Fruit fly (Drosophila melanogaster) whole organism, prepupa: ENCODE results near the gene CG5122.

Experiments
- CG10631 ChIP-seq: fragments of 200-800 bp; sonication (Bioruptor generic); optimal IDR thresholded peaks from 2 replicates; lab custom pipeline; 2016; ENCODE audit warnings: missing biosample characterization, missing genetic modification characterization
- CG11902 ChIP-seq: fragments of 200-800 bp; sonication (Bioruptor generic); optimal IDR thresholded peaks from 3 replicates; lab custom pipeline; 2016; ENCODE audit warnings: missing biosample characterization, missing genetic modification characterization
- CG1621 ChIP-seq: fragments of 200-800 bp; sonication (Bioruptor generic); optimal IDR thresholded peaks from 3 replicates; lab custom pipeline; 2018; ENCODE audit warnings: missing biosample characterization, mild to moderate bottlenecking, missing genetic modification characterization
- CG16779 ChIP-seq: fragments of 200-800 bp; sonication (Bioruptor generic); optimal IDR thresholded peaks from 3 replicates; lab custom pipeline; 2017; ENCODE audit warnings: missing biosample characterization, mild to moderate bottlenecking, missing genetic modification characterization
- CG3032 ChIP-seq: fragments of 200-800 bp; optimal IDR thresholded peaks from 2 replicates; lab custom pipeline; 2019; ENCODE audit warnings: missing biosample characterization, mild to moderate bottlenecking, missing genetic modification characterization, moderate library complexity
- CG31627 ChIP-seq: fragments of 200-800 bp; sonication (Bioruptor generic); optimal IDR thresholded peaks from 3 replicates; lab custom pipeline; 2016; ENCODE audit warnings: missing biosample characterization, missing genetic modification characterization
- CG32006 ChIP-seq: fragments of 200-800 bp; sonication (Bioruptor generic); optimal IDR thresholded peaks from 3 replicates; lab custom pipeline; 2017; ENCODE audit warnings: missing biosample characterization, mild to moderate bottlenecking, missing genetic modification characterization
- CG34406 ChIP-seq: fragments of 200-800 bp; sonication (Bioruptor generic); optimal IDR thresholded peaks from 3 replicates; lab custom pipeline; 2016; ENCODE audit warnings: missing biosample characterization, missing genetic modification characterization
- CG3919 ChIP-seq: fragments of 200-800 bp; sonication (Bioruptor generic); optimal IDR thresholded peaks from 3 replicates; lab custom pipeline; 2016; ENCODE audit warnings: missing biosample characterization, missing genetic modification characterization
- CG6792 ChIP-seq: fragments of 200-800 bp; sonication (Bioruptor generic); optimal IDR thresholded peaks from 3 replicates; lab custom pipeline; 2016; ENCODE audit warnings: missing biosample characterization, missing genetic modification characterization
- CG6808 ChIP-seq: fragments of 200-800 bp; sonication (Bioruptor generic); optimal IDR thresholded peaks from 3 replicates; lab custom pipeline; 2017; ENCODE audit warnings: missing biosample characterization, missing genetic modification characterization, mild to moderate bottlenecking, moderate library complexity, missing genetic modification reagents
- CG6854 ChIP-seq: fragments of 200-800 bp; sonication (Bioruptor generic); optimal IDR thresholded peaks from 2 replicates; lab custom pipeline; 2017; ENCODE audit warnings: missing biosample characterization, mild to moderate bottlenecking, missing genetic modification characterization
- CG8319 ChIP-seq: fragments of 200-800 bp; sonication (Bioruptor generic); optimal IDR thresholded peaks from 3 replicates; lab custom pipeline; 2016; ENCODE audit warnings: missing biosample characterization, missing genetic modification characterization
- CG9139 ChIP-seq: fragments of 200-800 bp; sonication (Bioruptor generic); optimal IDR thresholded peaks from 3 replicates; lab custom pipeline; 2017; ENCODE audit warnings: missing biosample characterization, mild to moderate bottlenecking, missing genetic modification characterization
- Eip78C ChIP-seq: fragments of 200-800 bp; sonication (Bioruptor generic); peaks from one replicate; lab custom pipeline; 2016; ENCODE audit warnings: missing biosample characterization, missing genetic modification characterization
- Eip93F ChIP-seq: fragments of 200-800 bp; sonication (Bioruptor generic); optimal IDR thresholded peaks from 2 replicates; lab custom pipeline; 2016; ENCODE audit warnings: missing biosample characterization, mild to moderate bottlenecking, missing genetic modification characterization
- Ets21C ChIP-seq: fragments of 200-800 bp; sonication (Bioruptor generic); optimal IDR thresholded peaks from 3 replicates; lab custom pipeline; 2016; ENCODE audit warnings: missing biosample characterization, missing genetic modification characterization
- Ets96B ChIP-seq: fragments of 200-800 bp; optimal IDR thresholded peaks from 2 replicates; lab custom pipeline; 2019; ENCODE audit warnings: missing biosample characterization, mild to moderate bottlenecking, missing genetic modification characterization, moderate library complexity
- Gug ChIP-seq: fragments of 200-800 bp; sonication (Bioruptor generic); IDR thresholded peaks from 2 replicates; pipeline ENCODE4 v1.3.6; 2022; ENCODE audit warnings: missing biosample characterization, missing genetic modification characterization
- Hr39 ChIP-seq: fragments of 200-800 bp; sonication (Bioruptor generic); optimal IDR thresholded peaks from 2 replicates; lab custom pipeline; 2016; ENCODE audit warnings: missing biosample characterization, missing genetic modification characterization
- Lpt ChIP-seq: fragments of 200-800 bp; sonication (Bioruptor generic); optimal IDR thresholded peaks from 3 replicates; lab custom pipeline; 2016; ENCODE audit warnings: missing biosample characterization, missing genetic modification characterization
- Sox14 ChIP-seq: fragments of 200-800 bp; sonication (Bioruptor generic); optimal IDR thresholded peaks from 3 replicates; lab custom pipeline; 2016; ENCODE audit warnings: missing biosample characterization, missing genetic modification characterization
- Sox15 ChIP-seq: fragments of 200-800 bp; sonication (Bioruptor generic); optimal IDR thresholded peaks from 3 replicates; lab custom pipeline; 2016; ENCODE audit warnings: missing biosample characterization, missing genetic modification characterization
- acj6 ChIP-seq: fragments of 200-800 bp; sonication (Bioruptor generic); optimal IDR thresholded peaks from 3 replicates; lab custom pipeline; 2016; ENCODE audit warnings: missing biosample characterization, missing genetic modification characterization
- cyc ChIP-seq: fragments of 200-800 bp; sonication (Bioruptor generic); optimal IDR thresholded peaks from 3 replicates; lab custom pipeline; 2016; ENCODE audit warnings: missing biosample characterization, missing genetic modification characterization
- dac ChIP-seq: fragments of 200-800 bp; sonication (Bioruptor generic); optimal IDR thresholded peaks from 2 replicates; lab custom pipeline; 2017; ENCODE audit warnings: missing biosample characterization, mild to moderate bottlenecking, missing genetic modification characterization
- eg ChIP-seq: fragments of 200-800 bp; sonication (Bioruptor generic); IDR thresholded peaks from 3 replicates; pipeline ENCODE4 v1.3.6; 2022; ENCODE audit warnings: missing biosample characterization, missing genetic modification characterization
- esn ChIP-seq: fragments of 200-800 bp; sonication (Bioruptor generic); optimal IDR thresholded peaks from 2 replicates; lab custom pipeline; 2016; ENCODE audit warnings: missing biosample characterization, mild to moderate bottlenecking, missing genetic modification characterization, moderate library complexity
- fd59A ChIP-seq: fragments of 200-800 bp; sonication (Bioruptor generic); optimal IDR thresholded peaks from 2 replicates; lab custom pipeline; 2017; ENCODE audit warnings: missing biosample characterization, mild to moderate bottlenecking, missing genetic modification characterization, missing genetic modification reagents
- fd85E ChIP-seq: fragments of 200-800 bp; sonication (Bioruptor generic); optimal IDR thresholded peaks from 3 replicates; lab custom pipeline; 2016; ENCODE audit warnings: missing biosample characterization, missing genetic modification characterization
- fkh ChIP-seq: fragments of 200-800 bp; sonication (Bioruptor generic); optimal IDR thresholded peaks from 3 replicates; lab custom pipeline; 2017; ENCODE audit warnings: missing biosample characterization, mild to moderate bottlenecking, missing genetic modification characterization, moderate library complexity
- lz ChIP-seq: fragments of 200-800 bp; sonication (Bioruptor generic); optimal IDR thresholded peaks from 3 replicates; lab custom pipeline; 2016; ENCODE audit warnings: missing biosample characterization, missing genetic modification characterization
- net ChIP-seq: fragments of 200-800 bp; sonication (Bioruptor generic); optimal IDR thresholded peaks from 3 replicates; lab custom pipeline; 2016; ENCODE audit warnings: missing biosample characterization, missing genetic modification characterization
- pdm3 ChIP-seq: fragments of 200-800 bp; sonication (Bioruptor generic); optimal IDR thresholded peaks from 3 replicates; lab custom pipeline; 2016; ENCODE audit warnings: missing biosample characterization, missing genetic modification characterization
- salr ChIP-seq, 2 experiments: fragments of 200-800 bp; sonication (Bioruptor generic); optimal IDR thresholded peaks; 3 replicates each; lab custom pipeline; 2016 to 2018; ENCODE audit warnings: missing biosample characterization in 2 of 2, missing genetic modification characterization in 2 of 2, mild to moderate bottlenecking in 1 of 2
- spab ChIP-seq: fragments of 200-800 bp; sonication (Bioruptor generic); optimal IDR thresholded peaks from 2 replicates; lab custom pipeline; 2017; ENCODE audit warnings: missing biosample characterization, mild to moderate bottlenecking, missing genetic modification characterization, missing genetic modification reagents
- ss ChIP-seq, 2 experiments: fragments of 200-800 bp; sonication (Bioruptor generic); optimal IDR thresholded peaks; 2 replicates in 1 of 2; 3 replicates in 1 of 2; lab custom pipeline; 2017 to 2018; ENCODE audit warnings: mild to moderate bottlenecking in 2 of 2, missing biosample characterization in 2 of 2, missing genetic modification characterization in 2 of 2, moderate library complexity in 1 of 2
- topi ChIP-seq: fragments of 200-800 bp; sonication (Bioruptor generic); optimal IDR thresholded peaks from 3 replicates; lab custom pipeline; 2016; ENCODE audit warnings: missing biosample characterization, missing genetic modification characterization

CG5122 gene

dm6 chr2L:13176701-13177249 is 46.4 kb downstream of the CG5122 start, which contains the start of the genes Sfmbt and CG5439:
Gene Sfmbt, minus strand, starts transcription at chr2L:13176785.
Gene CG5439, plus strand, starts transcription at chr2L:13177150.
- TF ChIP-seq dac (GFP tag; lab: Kevin White, UChicago): peak; percentile 1
- peak; percentile 10 for TF ChIP-seq Eip93F
- peak; percentile 81 for TF ChIP-seq Hr39 (GFP tag; lab: Kevin White, UChicago)
- peak; percentile 85 for TF ChIP-seq lz
- TF ChIP-seq fkh (GFP tag; lab: Kevin White, UChicago): no peak
- TF ChIP-seq cyc: peak; percentile 85
- TF ChIP-seq CG3032 (tag; lab: Kevin White, UChicago): peak; percentile 79
- no peak for TF ChIP-seq ss (GFP tag; optimal IDR thresholded peaks at IDR 0.05; lab: Kevin White, UChicago)
- peak; percentile 75 for TF ChIP-seq Sox15 (GFP tag; lab: Kevin White, UChicago)
- peak; percentile 81 for TF ChIP-seq topi (GFP tag; lab: Kevin White, UChicago)
- peak in 1 of 2 experiments; percentile 39 for TF ChIP-seq salr (GFP tag; optimal IDR thresholded peaks at IDR 0.05; lab: Kevin White, UChicago)
- peak; percentile 69 for TF ChIP-seq CG11902 (GFP tag; lab: Kevin White, UChicago)
- TF ChIP-seq CG6808 (GFP tag; lab: Kevin White, UChicago): no peak
- no peak for TF ChIP-seq CG3919
- no peak for TF ChIP-seq Lpt
- TF ChIP-seq CG1621 (tag; lab: Kevin White, UChicago): no peak
- TF ChIP-seq CG31627: peak; percentile 84
- TF ChIP-seq esn: peak; percentile 85
- TF ChIP-seq CG8319 (GFP tag; lab: Kevin White, UChicago): no peak
- peak; percentile 88 for TF ChIP-seq Eip78C
- TF ChIP-seq CG6792 (GFP tag; lab: Kevin White, UChicago): peak; percentile 71
- peak; percentile 59 for TF ChIP-seq Ets96B
- TF ChIP-seq Ets21C (GFP tag; lab: Kevin White, UChicago): peak; percentile 80
- no peak for TF ChIP-seq pdm3 (GFP tag; lab: Kevin White, UChicago)
- TF ChIP-seq CG34406 (GFP tag; lab: Kevin White, UChicago): peak; percentile 69
- peak; percentile 85 for TF ChIP-seq CG10631 (GFP tag; lab: Kevin White, UChicago)
- peak; percentile 47 for TF ChIP-seq fd59A
- TF ChIP-seq Sox14 (GFP tag; lab: Kevin White, UChicago): peak; percentile 83
- no peak for TF ChIP-seq CG16779 (tag; lab: Kevin White, UChicago)
- TF ChIP-seq fd85E (GFP tag; lab: Kevin White, UChicago): no peak
- TF ChIP-seq Gug (GFP tag; lab: Robert Waterston, UW): peak; percentile 70; the same call in 1 of the 2 replicates
- TF ChIP-seq acj6 (GFP tag; lab: Kevin White, UChicago): peak; percentile 78
- TF ChIP-seq net (GFP tag; lab: Kevin White, UChicago): no peak

dm6 chr2L:13179095-13179494 is 48.7 kb downstream of the CG5122 start, which contains the start of gene Alg7:
Gene Alg7, plus strand, starts transcription at chr2L:13179247.
- no peak for TF ChIP-seq Gug (GFP tag; lab: Robert Waterston, UW)
- no peak for TF ChIP-seq spab (GFP tag; lab: Kevin White, UChicago)
- no peak for TF ChIP-seq CG9139
- no peak for TF ChIP-seq CG6854 (GFP tag; lab: Kevin White, UChicago)
- TF ChIP-seq Eip93F: no peak
- TF ChIP-seq eg (GFP tag; lab: Robert Waterston, UW): no peak
- no peak for TF ChIP-seq pdm3 (GFP tag; lab: Kevin White, UChicago)
- TF ChIP-seq Ets96B: no peak

- no peak for TF ChIP-seq CG11902 (GFP tag; lab: Kevin White, UChicago)
- no peak for TF ChIP-seq CG32006 (GFP tag; lab: Kevin White, UChicago)
- no peak for TF ChIP-seq Hr39 (GFP tag; lab: Kevin White, UChicago)
- no peak for TF ChIP-seq Eip93F
- TF ChIP-seq Ets21C (GFP tag; lab: Kevin White, UChicago): no peak
- no peak for TF ChIP-seq dac (GFP tag; lab: Kevin White, UChicago)
- TF ChIP-seq CG8319 (GFP tag; lab: Kevin White, UChicago): no peak
Measured at dm6 chr2L:13182415-13182814, 52.0 kb downstream of the CG5122 start, which contains the start of gene Mgat3. Gene Mgat3, minus strand, starts transcription at chr2L:13182596.
